Fruit fly (Drosophila melanogaster) S2 (cell line): ENCODE results near the gene Ctr1B.

Source experiments
- CG8478 ChIP-seq: fragments of >200 bp; optimal IDR thresholded peaks from 2 replicates; lab custom pipeline; 2018
- CTCF ChIP-seq, 2 experiments: fragments of >200 bp; optimal IDR thresholded peaks; 2 replicates each; lab custom pipeline; 2018

dm6 chr3R:8327967-8328789 is 10.8 kb downstream of the Ctr1B start:
- TF ChIP-seq CTCF (optimal IDR thresholded peaks at IDR 0.05; lab: Kevin White, UChicago) (no peak), CG8478 (lab: Kevin White, UChicago) (no peak)
